Worm (Caenorhabditis elegans): ENCODE results near the gene ins-10.

- no peak for TF ChIP-seq scrt-1 (GFP tag; IDR thresholded peaks at IDR 0.05)
- TF ChIP-seq ama-1 (optimal IDR thresholded peaks at IDR 0.05), result no peak
- TF ChIP-seq ceh-36 (tag; optimal IDR thresholded peaks at IDR 0.05), result no peak
- no peak for TF ChIP-seq ets-7 (tag; optimal IDR thresholded peaks at IDR 0.05)
- no peak for TF ChIP-seq tbx-37 (GFP tag; conservative IDR thresholded peaks at IDR 0.05)
- TF ChIP-seq tra-4 (tag; optimal IDR thresholded peaks at IDR 0.05), result no peak
- no peak for TF ChIP-seq sea-1 (GFP tag; conservative IDR thresholded peaks at IDR 0.05)
- no peak for TF ChIP-seq ceh-13 (GFP tag; optimal IDR thresholded peaks at IDR 0.05)
- no peak for TF ChIP-seq F13C5.2 (tag; optimal IDR thresholded peaks at IDR 0.05)
- no peak for TF ChIP-seq hmg-4 (GFP tag; optimal IDR thresholded peaks at IDR 0.05)
- no peak for TF ChIP-seq hnd-1 (tag; optimal IDR thresholded peaks at IDR 0.05)
Measured at ce11 chrV:14014395-14014794, 19.4 kb upstream of the ins-10 start, which contains the start of gene end-3.

Data from whole organism, early embryonic.